Worm (Caenorhabditis elegans): ENCODE measurements around the gene tag-276.
A peak's percentile ranks its signal among the peaks of the same experiment; 100 is the strongest.

Gene tag-276

ce11 chrII:12279259-12279658 is 30.3 kb upstream of the tag-276 start, which contains the start of the genes tric-1B.2 and Y57A10A.29:
TSS of gene tric-1B.2 (minus strand) at chrII:12279387.
TSS of gene Y57A10A.29 (plus strand) at chrII:12279561.
- no peak for TF ChIP-seq zip-8 (tag; optimal IDR thresholded peaks at IDR 0.05)
- peak; percentile 67 for TF ChIP-seq ces-1 (GFP tag; optimal IDR thresholded peaks at IDR 0.05)

DNA sequence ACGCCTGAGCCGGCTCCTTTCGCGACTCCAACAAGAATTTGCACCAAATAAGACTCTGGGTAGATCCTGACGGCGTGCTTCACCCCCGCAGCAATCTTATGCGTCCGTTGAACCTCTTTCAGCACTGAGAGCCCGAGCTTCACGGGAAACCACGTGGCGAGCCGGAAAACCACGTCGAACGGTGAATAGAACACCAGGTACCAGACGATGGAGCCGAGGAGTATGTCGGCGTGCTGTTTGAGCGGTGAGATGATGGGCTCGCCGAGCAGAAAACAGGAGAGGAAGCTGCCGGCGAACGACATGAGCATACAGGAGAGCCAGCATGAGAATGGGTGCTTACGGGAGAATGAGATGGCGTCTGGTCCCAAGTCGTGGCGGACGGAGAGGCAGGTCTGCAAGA is 29.7 kb upstream of the tag-276 start:
- TF ChIP-seq ceh-39 (tag; optimal IDR thresholded peaks at IDR 0.05) (no peak), bed-3 (GFP tag; optimal IDR thresholded peaks at IDR 0.05) (no peak), nhr-28 (tag; optimal IDR thresholded peaks at IDR 0.05) (no peak), nhr-2 (tag; optimal IDR thresholded peaks at IDR 0.05) (no peak)

DNA sequence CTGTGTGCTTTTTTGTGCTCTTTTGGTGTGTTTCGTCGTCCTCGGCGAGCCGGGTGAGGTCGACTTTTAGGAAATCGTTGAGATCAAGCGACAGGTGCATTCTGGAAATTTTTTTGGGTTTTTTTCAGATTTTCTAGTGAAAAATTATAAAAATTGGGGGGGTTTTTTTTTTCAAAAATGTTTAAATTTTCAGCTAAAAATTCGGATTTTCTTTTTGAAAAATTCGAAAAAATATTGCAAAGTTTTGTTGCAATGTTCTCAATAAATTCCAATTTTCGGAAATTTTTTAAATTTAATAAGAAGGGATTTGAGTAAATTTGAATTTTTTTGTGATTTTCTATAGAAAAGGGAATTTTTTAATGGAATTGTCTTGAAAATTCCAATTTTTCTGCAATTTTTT is 26.0 kb upstream of the tag-276 start, which contains the start of gene Y57A10A.27:
Gene Y57A10A.27, minus strand, starts transcription at position 101 of the 400 bp plus-strand sequence.
- TF ChIP-seq cnd-1 (tag; optimal IDR thresholded peaks at IDR 0.05), result no peak
- no peak for TF ChIP-seq hlh-1 (tag; optimal IDR thresholded peaks at IDR 0.05)
- no peak for TF ChIP-seq sem-2 (GFP tag; optimal IDR thresholded peaks at IDR 0.05)
- no peak for TF ChIP-seq unc-62 (GFP tag; optimal IDR thresholded peaks at IDR 0.05)
- TF ChIP-seq unc-120 (tag; optimal IDR thresholded peaks at IDR 0.05; ENCODE audit: poor library complexity, severe bottlenecking), result no peak
- TF ChIP-seq flh-1 (GFP tag; optimal IDR thresholded peaks at IDR 0.05), result no peak
- no peak for TF ChIP-seq ztf-11 (tag; optimal IDR thresholded peaks at IDR 0.05)
- TF ChIP-seq ham-2 (GFP tag; optimal IDR thresholded peaks at IDR 0.05), result no peak
- no peak for TF ChIP-seq unc-39 (tag; optimal IDR thresholded peaks at IDR 0.05)
- no peak for TF ChIP-seq pha-4 (tag; optimal IDR thresholded peaks at IDR 0.05)
- TF ChIP-seq drap-1 (GFP tag; optimal IDR thresholded peaks at IDR 0.05), result no peak
- no peak for TF ChIP-seq nhr-2 (tag; optimal IDR thresholded peaks at IDR 0.05)
- no peak for TF ChIP-seq blmp-1 (tag; optimal IDR thresholded peaks at IDR 0.05)
- TF ChIP-seq ces-1 (GFP tag; optimal IDR thresholded peaks at IDR 0.05), result no peak
- no peak for TF ChIP-seq nhr-76 (tag; optimal IDR thresholded peaks at IDR 0.05)
- TF ChIP-seq zip-8 (tag; optimal IDR thresholded peaks at IDR 0.05), result no peak
- TF ChIP-seq nhr-237 (tag; optimal IDR thresholded peaks at IDR 0.05), result no peak
- no peak for TF ChIP-seq M03D4.4 (tag; optimal IDR thresholded peaks at IDR 0.05)
- TF ChIP-seq ceh-83 (GFP tag; optimal IDR thresholded peaks at IDR 0.05), result no peak
- TF ChIP-seq bed-3 (GFP tag; optimal IDR thresholded peaks at IDR 0.05), result no peak

- TF ChIP-seq unc-62 (GFP tag; optimal IDR thresholded peaks at IDR 0.05) (peak; percentile 0), mep-1 (tag; optimal IDR thresholded peaks at IDR 0.05) (no peak), M03D4.4 (tag; optimal IDR thresholded peaks at IDR 0.05) (peak; percentile 59), ces-1 (GFP tag; optimal IDR thresholded peaks at IDR 0.05) (no peak), hlh-1 (tag; optimal IDR thresholded peaks at IDR 0.05) (peak; percentile 71), sptf-1 (tag; optimal IDR thresholded peaks at IDR 0.05) (peak; percentile 50), tbx-8 (GFP tag; optimal IDR thresholded peaks at IDR 0.05) (no peak), zip-8 (tag; optimal IDR thresholded peaks at IDR 0.05) (no peak), unc-120 (tag; optimal IDR thresholded peaks at IDR 0.05; ENCODE audit: poor library complexity, severe bottlenecking) (peak; percentile 31)
Observed at ce11 chrII:12268857-12269256, 19.9 kb upstream of the tag-276 start.

DNA sequence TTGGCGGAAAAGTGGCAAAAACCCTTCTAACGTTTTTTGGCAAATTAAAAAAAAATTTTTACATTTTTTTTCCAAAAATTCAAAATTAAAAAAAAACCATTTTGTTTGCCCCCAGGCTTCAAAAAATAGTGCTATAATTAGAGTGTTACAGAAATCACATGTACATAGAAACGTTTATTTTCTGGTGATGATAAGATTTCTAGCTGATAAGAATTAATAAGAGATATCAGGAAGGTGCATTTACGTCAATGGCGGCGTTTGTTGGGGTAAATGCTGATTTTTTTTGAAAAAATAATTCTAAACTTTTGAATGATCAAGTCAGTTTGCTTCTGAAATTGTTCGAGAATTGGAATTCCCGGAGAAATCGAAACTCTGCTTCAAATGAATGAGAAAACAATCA is 17.9 kb upstream of the tag-276 start:
- TF ChIP-seq ztf-11 (tag; optimal IDR thresholded peaks at IDR 0.05) (no peak), ham-2 (GFP tag; optimal IDR thresholded peaks at IDR 0.05) (no peak), bed-3 (GFP tag; optimal IDR thresholded peaks at IDR 0.05) (no peak), unc-120 (tag; optimal IDR thresholded peaks at IDR 0.05; ENCODE audit: poor library complexity, severe bottlenecking) (no peak), sem-2 (GFP tag; optimal IDR thresholded peaks at IDR 0.05) (no peak), mab-5 (tag; optimal IDR thresholded peaks at IDR 0.05) (no peak), zip-8 (tag; optimal IDR thresholded peaks at IDR 0.05) (no peak), mep-1 (tag; optimal IDR thresholded peaks at IDR 0.05) (no peak), flh-1 (GFP tag; optimal IDR thresholded peaks at IDR 0.05) (no peak), ceh-39 (tag; optimal IDR thresholded peaks at IDR 0.05) (no peak), blmp-1 (tag; optimal IDR thresholded peaks at IDR 0.05) (no peak), drap-1 (GFP tag; optimal IDR thresholded peaks at IDR 0.05) (no peak), elt-3 (tag; optimal IDR thresholded peaks at IDR 0.05) (no peak), nhr-76 (tag; optimal IDR thresholded peaks at IDR 0.05) (no peak), unc-39 (tag; optimal IDR thresholded peaks at IDR 0.05) (no peak), mls-2 (tag; optimal IDR thresholded peaks at IDR 0.05) (no peak), elt-1 (tag; optimal IDR thresholded peaks at IDR 0.05; ENCODE audit: borderline replicate concordance, insufficient read depth) (no peak), nhr-28 (tag; optimal IDR thresholded peaks at IDR 0.05) (no peak), ces-1 (GFP tag; optimal IDR thresholded peaks at IDR 0.05) (no peak)

Measured in whole organism, mixed stage, embryonic.